Fruit fly (Drosophila melanogaster) whole organism, wandering third instar larva: ENCODE results near the gene CG14302.

Experiments
- Jra ChIP-seq: sonication (Bioruptor generic); optimal IDR thresholded peaks from 2 replicates; lab custom pipeline; 2016; ENCODE audit warnings: missing biosample characterization, missing genetic modification characterization
- OdsH ChIP-seq: fragments of 200-800 bp; sonication (Bioruptor generic); optimal IDR thresholded peaks from 2 replicates; lab custom pipeline; 2016; ENCODE audit warnings: missing biosample characterization, mild to moderate bottlenecking, missing genetic modification characterization
- br ChIP-seq: fragments of 200-800 bp; sonication (Bioruptor generic); optimal IDR thresholded peaks from 2 replicates; lab custom pipeline; 2016; ENCODE audit warnings: missing biosample characterization, missing genetic modification characterization
- ey ChIP-seq: fragments of 200-800 bp; sonication (Bioruptor generic); optimal IDR thresholded peaks from 2 replicates; lab custom pipeline; 2016; ENCODE audit warnings: missing biosample characterization, missing genetic modification characterization
- pan ChIP-seq: fragments of >200 bp; optimal IDR thresholded peaks from 2 replicates; lab custom pipeline; 2017

DNA sequence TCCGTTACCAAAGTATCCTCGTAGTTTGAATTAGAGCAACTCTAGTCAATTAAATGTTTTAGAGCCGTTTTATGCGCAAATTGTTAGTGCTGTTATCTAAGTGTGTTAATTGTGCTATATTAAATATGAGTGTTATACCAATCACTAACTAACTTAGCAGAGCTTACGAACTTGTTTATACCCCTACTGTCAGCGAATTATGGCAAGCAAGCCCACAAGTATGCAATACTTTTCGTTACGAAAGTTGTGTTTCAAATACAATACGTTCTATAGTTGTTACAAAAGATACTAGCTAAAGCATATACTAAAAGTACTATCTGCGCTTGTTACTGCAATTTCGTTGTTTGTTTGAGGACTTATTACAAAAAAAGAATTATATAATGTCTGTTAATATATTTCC is 1.2 kb upstream of the CG14302 start:
- TF ChIP-seq br (GFP tag; lab: Kevin White, UChicago): no peak
- no peak for TF ChIP-seq Jra (GFP tag; lab: Kevin White, UChicago)
- no peak for TF ChIP-seq pan
- no peak for TF ChIP-seq OdsH
- no peak for TF ChIP-seq ey (GFP tag; lab: Kevin White, UChicago)
